Worm (Caenorhabditis elegans) whole organism, L4 larva: Measurements from ENCODE around the gene ttr-35.

Experiments
- ama-1 ChIP-seq: fragments of 150-350 bp; optimal IDR thresholded peaks from 2 replicates; lab custom pipeline; 2014; ENCODE audit warnings: inconsistent platforms, mixed read lengths
- nhr-11 ChIP-seq: fragments of 150-350 bp; optimal IDR thresholded peaks from 2 replicates; lab custom pipeline; 2014; ENCODE audit warnings: missing biosample characterization, missing genetic modification characterization
- nhr-28 ChIP-seq: fragments of 150-350 bp; optimal IDR thresholded peaks from 2 replicates; lab custom pipeline; 2014; ENCODE audit warnings: missing biosample characterization, missing genetic modification characterization
- nhr-76 ChIP-seq: fragments of 150-350 bp; optimal IDR thresholded peaks from 2 replicates; lab custom pipeline; 2014; ENCODE audit warnings: missing biosample characterization, missing genetic modification characterization
- unc-39 ChIP-seq: sonication (generic microtip); optimal IDR thresholded peaks from 2 replicates; lab custom pipeline; 2017; ENCODE audit warnings: missing biosample characterization, missing genetic modification characterization

DNA sequence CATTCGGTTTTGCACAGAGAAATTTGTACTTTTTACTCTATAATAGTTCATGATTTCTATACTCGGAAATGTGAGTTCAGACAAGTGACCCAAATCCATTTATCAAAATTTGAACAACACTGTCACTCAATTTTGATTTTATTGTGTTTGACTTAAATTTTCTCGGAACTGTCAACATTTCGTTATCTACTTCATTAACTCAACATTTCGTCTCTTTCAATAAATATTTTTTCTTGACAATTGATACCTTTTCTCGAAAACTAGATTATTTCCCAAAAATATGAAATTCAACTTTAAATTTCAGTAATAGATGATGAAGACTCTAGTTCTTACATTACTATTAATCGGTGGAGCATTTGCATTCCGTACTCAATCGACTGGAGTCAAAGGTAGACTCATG is 1.5 kb upstream of the ttr-35 start, which contains the start of gene ttr-36:
- TF ChIP-seq nhr-11 (no peak), nhr-76 (no peak), ama-1 (lab: Kevin White, UChicago) (no peak), unc-39 (tag; lab: Kevin White, UChicago) (no peak), nhr-28 (tag; lab: Kevin White, UChicago) (no peak)
